Worm (Caenorhabditis elegans) whole organism, L4 larva: Measurements from ENCODE around the gene spp-28.

Experiments used
- F10B5.3 ChIP-seq: sonication (generic microtip); optimal IDR thresholded peaks from 2 replicates; lab custom pipeline; 2016; ENCODE audit warnings: mild to moderate bottlenecking, missing genetic modification characterization, missing compliant biosample characterization
- F44E2.7 ChIP-seq: fragments of 200-800 bp; sonication (Bioruptor generic); IDR thresholded peaks from 2 replicates; pipeline ENCODE4 v2.1.2; 2022; ENCODE audit warnings: missing genetic modification characterization, missing compliant biosample characterization
- R02D3.7 ChIP-seq: fragments of 150-350 bp; sonication (generic microtip); optimal IDR thresholded peaks from 3 replicates; lab custom pipeline; 2014; ENCODE audit warnings: missing biosample characterization, missing genetic modification characterization
- T26A8.4 ChIP-seq: fragments of 200-800 bp; sonication (Bioruptor generic); IDR thresholded peaks from 2 replicates; pipeline ENCODE4 v1.3.6; 2022; ENCODE audit warnings: missing genetic modification characterization, missing compliant biosample characterization
- Y75B8A.6 ChIP-seq: fragments of 200-800 bp; sonication (Bioruptor generic); IDR thresholded peaks from 2 replicates; pipeline ENCODE4 v1.3.6; 2022; ENCODE audit warnings: missing genetic modification reagents, missing genetic modification characterization, missing compliant biosample characterization
- ZK337.2 ChIP-seq: fragments of 200-800 bp; sonication (Bioruptor generic); IDR thresholded peaks from 2 replicates; pipeline ENCODE4 v1.3.6; 2022; ENCODE audit warnings: missing genetic modification reagents, missing genetic modification characterization, missing compliant biosample characterization
- aha-1 ChIP-seq: fragments of 150-350 bp; peaks from one replicate; lab custom pipeline; 2014; ENCODE audit warnings: missing biosample characterization, missing genetic modification characterization
- aly-2 ChIP-seq: sonication (generic microtip); optimal IDR thresholded peaks from 2 replicates; lab custom pipeline; 2018; ENCODE audit warnings: missing biosample characterization, missing genetic modification characterization
- arid-1 ChIP-seq: fragments of 200-800 bp; sonication (Bioruptor generic); conservative IDR thresholded peaks from 2 replicates; pipeline ENCODE4 v1.3.6; 2022; ENCODE audit warnings: missing genetic modification reagents, missing genetic modification characterization, missing compliant biosample characterization
- attf-4 ChIP-seq: sonication (generic microtip); optimal IDR thresholded peaks from 3 replicates; lab custom pipeline; 2017; ENCODE audit warnings: missing biosample characterization, missing genetic modification characterization
- ceh-32 ChIP-seq: sonication (generic microtip); optimal IDR thresholded peaks from 2 replicates; lab custom pipeline; 2016; ENCODE audit warnings: mild to moderate bottlenecking, missing genetic modification characterization, missing compliant biosample characterization; ENCODE audit not compliant: poor library complexity
- ces-1 ChIP-seq: fragments of 150-350 bp; sonication (generic microtip); optimal IDR thresholded peaks from 4 replicates; lab custom pipeline; 2014; ENCODE audit warnings: missing biosample characterization, missing genetic modification reagents, missing genetic modification characterization
- daf-19 ChIP-seq: fragments of 200-800 bp; sonication (Bioruptor generic); conservative IDR thresholded peaks from 2 replicates; pipeline ENCODE4 v1.3.6; 2022; ENCODE audit warnings: missing genetic modification characterization, missing compliant biosample characterization
- daf-8 ChIP-seq: fragments of 200-800 bp; sonication (Bioruptor generic); IDR thresholded peaks from 2 replicates; pipeline ENCODE4 v1.3.6; 2022; ENCODE audit warnings: missing genetic modification characterization, missing compliant biosample characterization
- dmd-6 ChIP-seq: fragments of 200-800 bp; sonication (Bioruptor generic); IDR thresholded peaks from 2 replicates; pipeline ENCODE4 v1.3.6; 2022; ENCODE audit warnings: missing genetic modification reagents, missing genetic modification characterization, missing compliant biosample characterization
- dpl-1 ChIP-seq: fragments of 150-350 bp; optimal IDR thresholded peaks from 2 replicates; lab custom pipeline; 2014; ENCODE audit warnings: missing biosample characterization, missing genetic modification reagents, missing genetic modification characterization
- egl-27 ChIP-seq: sonication (generic microtip); optimal IDR thresholded peaks from 3 replicates; lab custom pipeline; 2017; ENCODE audit warnings: missing biosample characterization, missing genetic modification reagents, missing genetic modification characterization
- fos-1 ChIP-seq: fragments of 150-350 bp; optimal IDR thresholded peaks from 2 replicates; lab custom pipeline; 2014; ENCODE audit warnings: missing biosample characterization, missing genetic modification characterization
- hif-1 ChIP-seq, 2 experiments: sonication (generic microtip); optimal IDR thresholded peaks; 2 replicates each; lab custom pipeline; 2016 to 2017; ENCODE audit warnings: missing compliant biosample characterization in 2 of 2, missing genetic modification characterization in 2 of 2, missing genetic modification reagents in 2 of 2, missing genotype in 2 of 2, mild to moderate bottlenecking in 1 of 2
- hmg-1.1 ChIP-seq: fragments of 200-800 bp; sonication (Bioruptor generic); IDR thresholded peaks from 2 replicates; pipeline ENCODE4 v1.3.6; 2022; ENCODE audit warnings: missing genetic modification reagents, missing genetic modification characterization, missing compliant biosample characterization
- jun-1 ChIP-seq: fragments of 150-350 bp; optimal IDR thresholded peaks from 2 replicates; lab custom pipeline; 2014; ENCODE audit warnings: missing biosample characterization, missing genetic modification reagents, missing genetic modification characterization
- lin-13 ChIP-seq: fragments of 150-350 bp; optimal IDR thresholded peaks from 2 replicates; lab custom pipeline; 2014; ENCODE audit warnings: missing biosample characterization, missing genetic modification reagents, missing genetic modification characterization
- lin-15B ChIP-seq: fragments of 150-350 bp; sonication (generic microtip); optimal IDR thresholded peaks from 3 replicates; lab custom pipeline; 2014; ENCODE audit warnings: missing biosample characterization, missing genetic modification characterization
- lin-29 ChIP-seq: fragments of 200-800 bp; sonication (Bioruptor generic); IDR thresholded peaks from 2 replicates; pipeline ENCODE4 v1.3.6; 2022; ENCODE audit warnings: missing genetic modification reagents, missing genetic modification characterization, missing compliant biosample characterization
- lin-38 ChIP-seq: fragments of 200-800 bp; sonication (Bioruptor generic); IDR thresholded peaks from 2 replicates; pipeline ENCODE4 v1.3.6; 2022; ENCODE audit warnings: missing genetic modification reagents, missing genetic modification characterization, missing compliant biosample characterization
- lir-3 ChIP-seq: sonication (generic microtip); optimal IDR thresholded peaks from 2 replicates; lab custom pipeline; 2016; ENCODE audit warnings: mild to moderate bottlenecking, missing genetic modification characterization, missing compliant biosample characterization
- madf-5 ChIP-seq, 2 experiments: fragments of 200-800 bp; sonication (Bioruptor generic); IDR thresholded peaks; 2 replicates each; pipeline ENCODE4 v1.3.6; 2022; ENCODE audit warnings: missing compliant biosample characterization in 2 of 2, missing genetic modification characterization in 2 of 2
- madf-9 ChIP-seq: fragments of 200-800 bp; sonication (Bioruptor generic); conservative IDR thresholded peaks from 2 replicates; pipeline ENCODE4 v1.3.6; 2022; ENCODE audit warnings: missing genetic modification reagents, missing genetic modification characterization, missing compliant biosample characterization
- mdt-29 ChIP-seq: fragments of 200-800 bp; sonication (Bioruptor generic); IDR thresholded peaks from 2 replicates; pipeline ENCODE4 v1.3.6; 2022; ENCODE audit warnings: missing genetic modification reagents, missing genetic modification characterization, missing compliant biosample characterization
- mxl-2 ChIP-seq: fragments of 200-800 bp; sonication (Bioruptor generic); conservative IDR thresholded peaks from 2 replicates; pipeline ENCODE4 v1.3.6; 2022; ENCODE audit warnings: missing genetic modification reagents, missing genetic modification characterization, missing compliant biosample characterization
- mxl-3 ChIP-seq: fragments of 200-800 bp; sonication (Bioruptor generic); optimal IDR thresholded peaks from 2 replicates; lab custom pipeline; 2018; ENCODE audit warnings: mild to moderate bottlenecking, missing genetic modification characterization, missing compliant biosample characterization
- nhr-10 ChIP-seq: fragments of 150-350 bp; optimal IDR thresholded peaks from 2 replicates; lab custom pipeline; 2014; ENCODE audit warnings: missing biosample characterization, missing genetic modification characterization
- nhr-102 ChIP-seq: sonication (generic microtip); optimal IDR thresholded peaks from 2 replicates; lab custom pipeline; 2016; ENCODE audit warnings: mild to moderate bottlenecking, missing genetic modification characterization, moderate library complexity, missing compliant biosample characterization
- nhr-11 ChIP-seq: fragments of 150-350 bp; optimal IDR thresholded peaks from 2 replicates; lab custom pipeline; 2014; ENCODE audit warnings: missing biosample characterization, missing genetic modification characterization
- nhr-25 ChIP-seq: sonication (generic microtip); optimal IDR thresholded peaks from 2 replicates; lab custom pipeline; 2017; ENCODE audit warnings: missing genetic modification characterization, mild to moderate bottlenecking, missing compliant biosample characterization, antibody characterized with exemption, moderate library complexity, borderline replicate concordance; ENCODE audit not compliant: insufficient read depth
- nhr-48 ChIP-seq: sonication (generic microtip); optimal IDR thresholded peaks from 2 replicates; lab custom pipeline; 2016; ENCODE audit warnings: mild to moderate bottlenecking, missing genetic modification characterization, missing compliant biosample characterization
- nhr-77 ChIP-seq: fragments of 150-350 bp; optimal IDR thresholded peaks from 2 replicates; lab custom pipeline; 2014; ENCODE audit warnings: missing biosample characterization, missing genetic modification characterization
- php-3 ChIP-seq: fragments of 200-800 bp; sonication (Bioruptor generic); IDR thresholded peaks from 2 replicates; pipeline ENCODE4 v1.3.6; 2022; ENCODE audit warnings: missing genetic modification reagents, missing genetic modification characterization, missing compliant biosample characterization
- pqm-1 ChIP-seq: sonication (generic microtip); optimal IDR thresholded peaks from 2 replicates; lab custom pipeline; 2017; ENCODE audit warnings: missing biosample characterization, missing genetic modification characterization
- saeg-2 ChIP-seq: fragments of 200-800 bp; sonication (Bioruptor generic); IDR thresholded peaks from 2 replicates; pipeline ENCODE4 v1.3.6; 2022; ENCODE audit warnings: missing genetic modification reagents, missing genetic modification characterization, missing compliant biosample characterization
- sdz-12 ChIP-seq: fragments of 200-800 bp; sonication (Bioruptor generic); optimal IDR thresholded peaks from 2 replicates; lab custom pipeline; 2018; ENCODE audit warnings: mild to moderate bottlenecking, missing genetic modification characterization, missing compliant biosample characterization
- set-16 ChIP-seq: fragments of 200-800 bp; sonication (Bioruptor generic); IDR thresholded peaks from 2 replicates; pipeline ENCODE4 v1.3.6; 2022; ENCODE audit warnings: missing genetic modification reagents, missing genetic modification characterization, missing compliant biosample characterization
- skn-1 ChIP-seq: fragments of 150-350 bp; optimal IDR thresholded peaks from 2 replicates; lab custom pipeline; 2014; ENCODE audit warnings: missing biosample characterization, missing genetic modification characterization
- snpc-4 ChIP-seq: fragments of 150-350 bp; optimal IDR thresholded peaks from 2 replicates; lab custom pipeline; 2014; ENCODE audit warnings: missing biosample characterization, missing genetic modification characterization
- spr-1 ChIP-seq: sonication (generic microtip); optimal IDR thresholded peaks from 2 replicates; lab custom pipeline; 2016; ENCODE audit warnings: mild to moderate bottlenecking, missing genetic modification characterization, missing compliant biosample characterization
- tra-1 ChIP-seq: fragments of 200-800 bp; sonication (Bioruptor generic); IDR thresholded peaks from 2 replicates; pipeline ENCODE4 v1.3.6; 2022; ENCODE audit warnings: missing genetic modification reagents, missing genetic modification characterization, missing compliant biosample characterization
- unc-130 ChIP-seq: sonication (generic microtip); optimal IDR thresholded peaks from 2 replicates; lab custom pipeline; 2016; ENCODE audit warnings: missing genetic modification reagents, missing genetic modification characterization, missing compliant biosample characterization
- unc-39 ChIP-seq: sonication (generic microtip); optimal IDR thresholded peaks from 2 replicates; lab custom pipeline; 2017; ENCODE audit warnings: missing biosample characterization, missing genetic modification characterization
- zfp-3 ChIP-seq: fragments of 200-800 bp; sonication (Bioruptor generic); conservative IDR thresholded peaks from 2 replicates; pipeline ENCODE4 v1.3.6; 2022; ENCODE audit warnings: missing genetic modification reagents, missing genetic modification characterization, missing compliant biosample characterization
- zip-11 ChIP-seq: fragments of 200-800 bp; sonication (Bioruptor generic); IDR thresholded peaks from 2 replicates; pipeline ENCODE4 v1.3.6; 2022; ENCODE audit warnings: missing genetic modification characterization, missing compliant biosample characterization
- ztf-7 ChIP-seq: fragments of 150-350 bp; optimal IDR thresholded peaks from 2 replicates; lab custom pipeline; 2014; ENCODE audit warnings: missing biosample characterization, missing genetic modification characterization

The spp-28 gene

ce11 chrIII:4237660-4238059 is 47.5 kb upstream of the spp-28 start (continued):
- TF ChIP-seq madf-5 (GFP tag; IDR thresholded peaks at IDR 0.05; lab: Robert Waterston, UW) (no peak), arid-1 (GFP tag; lab: Robert Waterston, UW) (peak; percentile 83)

DNA sequence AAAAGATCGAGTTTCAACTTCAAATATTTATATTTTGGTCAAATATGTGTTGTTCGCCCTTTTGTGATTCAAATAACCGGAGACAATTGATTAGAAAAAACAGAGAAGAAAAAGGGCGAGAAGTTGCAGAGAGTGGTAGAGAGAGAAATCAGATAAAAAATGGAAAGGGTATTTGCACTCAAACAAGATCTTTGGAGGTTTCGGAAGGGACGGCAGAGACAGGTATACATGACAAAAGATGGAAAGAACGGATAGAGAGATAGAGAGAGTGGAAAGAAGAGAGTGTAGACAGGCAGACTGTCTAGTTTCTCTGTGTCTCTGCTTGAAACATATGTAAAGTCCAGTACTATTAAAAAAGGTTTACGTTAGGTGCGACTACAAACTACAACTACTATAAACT is 46.0 kb upstream of the spp-28 start:
- TF ChIP-seq php-3, result no peak
- TF ChIP-seq lir-3 (tag; lab: Kevin White, UChicago), result no peak
- TF ChIP-seq nhr-77 (tag; lab: Kevin White, UChicago), result no peak
- no peak for TF ChIP-seq saeg-2 (GFP tag; lab: Robert Waterston, UW)
- no peak for TF ChIP-seq ces-1 (GFP tag; lab: Kevin White, UChicago)
- TF ChIP-seq R02D3.7, result no peak
- TF ChIP-seq nhr-48 (tag; lab: Kevin White, UChicago), result peak; percentile 64
- no peak for TF ChIP-seq tra-1 (GFP tag; lab: Robert Waterston, UW)
- no peak for TF ChIP-seq daf-19 (GFP tag; lab: Robert Waterston, UW)
- no peak for TF ChIP-seq mdt-29 (GFP tag; lab: Robert Waterston, UW)
- TF ChIP-seq sdz-12, result no peak
- TF ChIP-seq skn-1 (tag; lab: Kevin White, UChicago), result no peak
- TF ChIP-seq nhr-25 (tag; lab: Kevin White, UChicago), result peak; percentile 59
- TF ChIP-seq ZK337.2, result no peak
- TF ChIP-seq mxl-2 (GFP tag; lab: Robert Waterston, UW), result no peak
- TF ChIP-seq Y75B8A.6, result no peak
- TF ChIP-seq mxl-3, result peak; percentile 35
- no peak for TF ChIP-seq egl-27 (tag; lab: Kevin White, UChicago)
- TF ChIP-seq F10B5.3 (tag; lab: Kevin White, UChicago), result no peak
- TF ChIP-seq ceh-32 (tag; lab: Kevin White, UChicago), result no peak
- TF ChIP-seq hmg-1.1 (GFP tag; lab: Robert Waterston, UW), result peak; percentile 27; the same call in 1 of the 2 replicates
- no peak for TF ChIP-seq dpl-1 (GFP tag; lab: Kevin White, UChicago)
- TF ChIP-seq lin-15B, result no peak
- TF ChIP-seq spr-1, result no peak
- no peak for TF ChIP-seq daf-8 (GFP tag; lab: Robert Waterston, UW)
- TF ChIP-seq lin-29 (GFP tag; lab: Robert Waterston, UW), result no peak
- no peak for TF ChIP-seq ztf-7 (tag; lab: Kevin White, UChicago)
- TF ChIP-seq set-16 (GFP tag; lab: Robert Waterston, UW), result no peak
- TF ChIP-seq nhr-102 (tag; lab: Kevin White, UChicago), result no peak
- no peak for TF ChIP-seq zip-11 (GFP tag; lab: Robert Waterston, UW)
- no peak for TF ChIP-seq unc-130 (GFP tag; lab: Kevin White, UChicago)
- peak; percentile 50 for TF ChIP-seq nhr-11 (tag; lab: Kevin White, UChicago)
- no peak for TF ChIP-seq fos-1 (tag; lab: Kevin White, UChicago)
- TF ChIP-seq attf-4, result no peak
- no peak for TF ChIP-seq T26A8.4
- no peak for TF ChIP-seq unc-39 (tag; lab: Kevin White, UChicago)
- no peak for TF ChIP-seq snpc-4 (tag; lab: Kevin White, UChicago)
- TF ChIP-seq dmd-6 (GFP tag; lab: Robert Waterston, UW), result peak; percentile 40
- no peak for TF ChIP-seq F44E2.7 (GFP tag; lab: Robert Waterston, UW)
- TF ChIP-seq pqm-1, result no peak
- peak; percentile 89 for TF ChIP-seq lin-13
- TF ChIP-seq lin-38 (GFP tag; lab: Robert Waterston, UW), result no peak
- TF ChIP-seq madf-9 (GFP tag; lab: Robert Waterston, UW), result no peak
- TF ChIP-seq zfp-3 (GFP tag; lab: Robert Waterston, UW), result no peak
- no peak for TF ChIP-seq nhr-10 (tag; lab: Kevin White, UChicago)
- TF ChIP-seq jun-1 (tag; lab: Kevin White, UChicago), result no peak
- no peak for TF ChIP-seq aly-2 (tag; lab: Kevin White, UChicago)
- TF ChIP-seq aha-1, result peak; percentile 73
- no peak for TF ChIP-seq hif-1 (tag; optimal IDR thresholded peaks at IDR 0.05; lab: Kevin White, UChicago)
